Worm (Caenorhabditis elegans) whole organism, mixed stage, embryonic: ENCODE data around the gene F22B8.7.

Experiments
- bed-3 ChIP-seq: fragments of 200-800 bp; sonication (Bioruptor generic); optimal IDR thresholded peaks from 3 replicates; lab custom pipeline; 2018; ENCODE audit warnings: mild to moderate bottlenecking, missing genetic modification characterization, moderate library complexity, missing compliant biosample characterization
- blmp-1 ChIP-seq: fragments of 150-350 bp; optimal IDR thresholded peaks from 2 replicates; lab custom pipeline; 2014; ENCODE audit warnings: missing biosample characterization, missing genetic modification characterization
- ceh-39 ChIP-seq: fragments of 150-350 bp; optimal IDR thresholded peaks from 2 replicates; lab custom pipeline; 2014; ENCODE audit warnings: missing biosample characterization, missing genetic modification characterization
- ceh-83 ChIP-seq: fragments of 200-800 bp; sonication (Bioruptor generic); optimal IDR thresholded peaks from 2 replicates; lab custom pipeline; 2018; ENCODE audit warnings: mild to moderate bottlenecking, missing genetic modification characterization, missing compliant biosample characterization
- ces-1 ChIP-seq: fragments of 150-350 bp; optimal IDR thresholded peaks from 2 replicates; lab custom pipeline; 2014; ENCODE audit warnings: missing biosample characterization, missing genetic modification reagents, missing genetic modification characterization
- drap-1 ChIP-seq: fragments of 200-800 bp; sonication (Bioruptor generic); optimal IDR thresholded peaks from 3 replicates; lab custom pipeline; 2018; ENCODE audit warnings: mild to moderate bottlenecking, missing genetic modification characterization, missing compliant biosample characterization
- elt-1 ChIP-seq: sonication (generic microtip); optimal IDR thresholded peaks from 2 replicates; lab custom pipeline; 2017; ENCODE audit warnings: missing genetic modification characterization, mild to moderate bottlenecking, missing compliant biosample characterization, antibody characterized with exemption, moderate library complexity, borderline replicate concordance; ENCODE audit not compliant: insufficient read depth
- elt-3 ChIP-seq: fragments of 150-350 bp; optimal IDR thresholded peaks from 2 replicates; lab custom pipeline; 2014; ENCODE audit warnings: missing biosample characterization, missing genetic modification characterization
- flh-1 ChIP-seq: fragments of 200-800 bp; sonication (Bioruptor generic); optimal IDR thresholded peaks from 2 replicates; lab custom pipeline; 2018; ENCODE audit warnings: mild to moderate bottlenecking, missing genetic modification characterization, moderate library complexity, missing compliant biosample characterization
- ham-2 ChIP-seq: fragments of 200-800 bp; sonication (Bioruptor generic); optimal IDR thresholded peaks from 2 replicates; lab custom pipeline; 2018; ENCODE audit warnings: mild to moderate bottlenecking, missing genetic modification characterization, missing compliant biosample characterization
- hlh-1 ChIP-seq: fragments of 150-350 bp; optimal IDR thresholded peaks from 2 replicates; lab custom pipeline; 2014; ENCODE audit warnings: missing biosample characterization, missing genetic modification reagents, missing genetic modification characterization
- lin-13 ChIP-seq: fragments of 150-350 bp; optimal IDR thresholded peaks from 2 replicates; lab custom pipeline; 2014; ENCODE audit warnings: missing biosample characterization, missing genetic modification characterization
- lin-32 ChIP-seq: fragments of 200-800 bp; sonication (Bioruptor generic); optimal IDR thresholded peaks from 2 replicates; lab custom pipeline; 2018; ENCODE audit warnings: mild to moderate bottlenecking, missing genetic modification characterization, missing compliant biosample characterization
- lsy-2 ChIP-seq: fragments of 150-350 bp; optimal IDR thresholded peaks from 2 replicates; lab custom pipeline; 2014; ENCODE audit warnings: missing biosample characterization, missing genetic modification characterization
- mab-5 ChIP-seq: fragments of 150-350 bp; optimal IDR thresholded peaks from 2 replicates; lab custom pipeline; 2014; ENCODE audit warnings: missing biosample characterization, missing genetic modification characterization
- mep-1 ChIP-seq: fragments of 150-350 bp; optimal IDR thresholded peaks from 2 replicates; lab custom pipeline; 2017; ENCODE audit warnings: missing biosample characterization, missing genetic modification reagents, missing genetic modification characterization, inconsistent platforms
- mls-2 ChIP-seq: sonication (generic microtip); optimal IDR thresholded peaks from 2 replicates; lab custom pipeline; 2016; ENCODE audit warnings: mild to moderate bottlenecking, missing genetic modification characterization, moderate library complexity, missing compliant biosample characterization
- nhr-12 ChIP-seq: fragments of 150-350 bp; optimal IDR thresholded peaks from 2 replicates; lab custom pipeline; 2014; ENCODE audit warnings: missing biosample characterization, missing genetic modification characterization
- nhr-2 ChIP-seq: fragments of 150-350 bp; optimal IDR thresholded peaks from 2 replicates; lab custom pipeline; 2014; ENCODE audit warnings: missing biosample characterization, missing genetic modification characterization
- pha-4 ChIP-seq: fragments of 150-350 bp; optimal IDR thresholded peaks from 2 replicates; lab custom pipeline; 2018; ENCODE audit warnings: missing biosample characterization, missing genetic modification reagents, missing genetic modification characterization
- sem-2 ChIP-seq: fragments of 200-800 bp; sonication (Bioruptor generic); optimal IDR thresholded peaks from 2 replicates; lab custom pipeline; 2018; ENCODE audit warnings: mild to moderate bottlenecking, missing genetic modification characterization, missing compliant biosample characterization
- snpc-4 ChIP-seq: fragments of 150-350 bp; optimal IDR thresholded peaks from 2 replicates; lab custom pipeline; 2014; ENCODE audit warnings: missing biosample characterization, missing genetic modification characterization
- sptf-1 ChIP-seq: sonication (generic microtip); optimal IDR thresholded peaks from 2 replicates; lab custom pipeline; 2017; ENCODE audit warnings: mild to moderate bottlenecking, missing genetic modification characterization, moderate library complexity, missing compliant biosample characterization
- tbx-8 ChIP-seq: fragments of 200-800 bp; sonication (Bioruptor generic); optimal IDR thresholded peaks from 2 replicates; lab custom pipeline; 2018; ENCODE audit warnings: mild to moderate bottlenecking, missing genetic modification characterization, moderate library complexity, missing compliant biosample characterization
- unc-120 ChIP-seq: sonication (generic microtip); optimal IDR thresholded peaks from 2 replicates; lab custom pipeline; 2017; ENCODE audit warnings: missing genetic modification characterization, missing compliant biosample characterization; ENCODE audit not compliant: poor library complexity, severe bottlenecking
- unc-39 ChIP-seq: fragments of 150-350 bp; optimal IDR thresholded peaks from 2 replicates; lab custom pipeline; 2014; ENCODE audit warnings: missing biosample characterization, missing genetic modification characterization
- unc-62 ChIP-seq: fragments of 150-350 bp; optimal IDR thresholded peaks from 2 replicates; lab custom pipeline; 2014; ENCODE audit warnings: missing biosample characterization, missing genetic modification reagents, missing genetic modification characterization
- zip-8 ChIP-seq: fragments of 150-350 bp; optimal IDR thresholded peaks from 2 replicates; lab custom pipeline; 2014; ENCODE audit warnings: missing biosample characterization, missing genetic modification characterization
- ztf-11 ChIP-seq: fragments of 150-350 bp; optimal IDR thresholded peaks from 2 replicates; lab custom pipeline; 2014; ENCODE audit warnings: missing biosample characterization, missing genetic modification characterization

The F22B8.7 gene

ce11 chrV:16141071-16141470, 46.7 kb downstream of the F22B8.7 start, which contains the start of gene clc-32:
Gene clc-32 (minus strand): TSS chrV:16141171.
- no peak for TF ChIP-seq nhr-2 (tag; lab: Kevin White, UChicago)
- no peak for TF ChIP-seq mep-1
- TF ChIP-seq unc-120 (tag; lab: Kevin White, UChicago) = no peak
- no peak for TF ChIP-seq sem-2 (GFP tag; lab: Kevin White, UChicago)
- TF ChIP-seq hlh-1 (tag; lab: Kevin White, UChicago) = no peak
- no peak for TF ChIP-seq snpc-4 (tag; lab: Kevin White, UChicago)
- TF ChIP-seq lsy-2 = no peak
- no peak for TF ChIP-seq zip-8 (tag; lab: Kevin White, UChicago)
- TF ChIP-seq tbx-8 = no peak
- TF ChIP-seq ham-2 (GFP tag; lab: Kevin White, UChicago) = no peak
- TF ChIP-seq nhr-12 (tag; lab: Kevin White, UChicago) = no peak
- no peak for TF ChIP-seq ceh-83
- no peak for TF ChIP-seq elt-1 (tag; lab: Kevin White, UChicago)

- TF ChIP-seq lin-13 (no peak), ceh-39 (tag; lab: Kevin White, UChicago) (no peak), sem-2 (GFP tag; lab: Kevin White, UChicago) (no peak), lin-32 (no peak), mls-2 (tag; lab: Kevin White, UChicago) (no peak), sptf-1 (tag; lab: Kevin White, UChicago) (no peak), unc-39 (tag; lab: Kevin White, UChicago) (no peak), bed-3 (GFP tag; lab: Kevin White, UChicago) (no peak), ham-2 (GFP tag; lab: Kevin White, UChicago) (no peak), unc-120 (tag; lab: Kevin White, UChicago) (no peak), elt-3 (no peak), ces-1 (no peak), drap-1 (GFP tag; lab: Kevin White, UChicago) (no peak), zip-8 (tag; lab: Kevin White, UChicago) (no peak), mep-1 (no peak), unc-62 (GFP tag; lab: Kevin White, UChicago) (no peak), pha-4 (tag; lab: Kevin White, UChicago) (no peak), blmp-1 (tag; lab: Kevin White, UChicago) (no peak), ztf-11 (tag; lab: Kevin White, UChicago) (no peak)
Observed at ce11 chrV:16142371-16142770, 48.0 kb downstream of the F22B8.7 start, which contains the start of gene fbxa-18. Gene fbxa-18 (plus strand): TSS chrV:16142671.

ce11 chrV:16143066-16143581, 48.7 kb downstream of the F22B8.7 start, which contains the start of gene fbxa-88:
Gene fbxa-88 (minus strand): TSS chrV:16143116.
- TF ChIP-seq mls-2 (tag; lab: Kevin White, UChicago) = no peak
- no peak for TF ChIP-seq ztf-11 (tag; lab: Kevin White, UChicago)
- no peak for TF ChIP-seq bed-3 (GFP tag; lab: Kevin White, UChicago)
- no peak for TF ChIP-seq unc-120 (tag; lab: Kevin White, UChicago)
- TF ChIP-seq sptf-1 (tag; lab: Kevin White, UChicago) = no peak
- no peak for TF ChIP-seq mab-5 (tag; lab: Kevin White, UChicago)
- no peak for TF ChIP-seq pha-4 (tag; lab: Kevin White, UChicago)
- TF ChIP-seq lin-13 = no peak
- TF ChIP-seq hlh-1 (tag; lab: Kevin White, UChicago) = no peak
- no peak for TF ChIP-seq flh-1 (GFP tag; lab: Kevin White, UChicago)
- no peak for TF ChIP-seq blmp-1 (tag; lab: Kevin White, UChicago)

ce11 chrV:16145009-16145408, 50.6 kb downstream of the F22B8.7 start:
- TF ChIP-seq unc-39 (tag; lab: Kevin White, UChicago) = no peak
- TF ChIP-seq, all 35 proteins: peak for 0
